Worm (Caenorhabditis elegans): ENCODE data around the gene C01G10.14.

C01G10.14 gene

ce11 chrV:15136772-15137171 is 31.0 kb upstream of the C01G10.14 start, which contains the start of gene aipl-1 (continued):
- TF ChIP-seq pqm-1 (tag; optimal IDR thresholded peaks at IDR 0.05) (no peak), pax-3 (tag; optimal IDR thresholded peaks at IDR 0.05) (peak; percentile 89), hlh-4 (tag; optimal IDR thresholded peaks at IDR 0.05) (no peak), ces-1 (GFP tag; optimal IDR thresholded peaks at IDR 0.05) (no peak), lin-13 (GFP tag; optimal IDR thresholded peaks at IDR 0.05) (peak; percentile 81), blmp-1 (tag; optimal IDR thresholded peaks at IDR 0.05) (peak; percentile 95), nhr-77 (tag; optimal IDR thresholded peaks at IDR 0.05) (peak; percentile 76), nhr-19 (GFP tag; conservative IDR thresholded peaks at IDR 0.05) (peak; percentile 72; the same call in 1 of the 2 replicates), unc-86 (tag; optimal IDR thresholded peaks at IDR 0.05) (peak; percentile 49), sox-4 (tag; optimal IDR thresholded peaks at IDR 0.05) (no peak), nhr-20 (tag; optimal IDR thresholded peaks at IDR 0.05) (peak; percentile 78), lin-15B (tag; optimal IDR thresholded peaks at IDR 0.05) (peak; percentile 94), sup-37 (GFP tag; optimal IDR thresholded peaks at IDR 0.05) (no peak), xbp-1 (tag; optimal IDR thresholded peaks at IDR 0.05) (peak; percentile 69), ceh-63 (GFP tag; optimal IDR thresholded peaks at IDR 0.05) (no peak), sptf-1 (tag; optimal IDR thresholded peaks at IDR 0.05) (no peak), efl-3 (GFP tag; optimal IDR thresholded peaks at IDR 0.05) (no peak), zag-1 (tag; optimal IDR thresholded peaks at IDR 0.05) (no peak), pag-3 (tag; optimal IDR thresholded peaks at IDR 0.05; ENCODE audit: borderline replicate concordance, insufficient read depth) (no peak), mep-1 (tag; optimal IDR thresholded peaks at IDR 0.05) (peak; percentile 84), efl-1 (optimal IDR thresholded peaks at IDR 0.05) (peak; percentile 90 to 92), efl-1 (GFP tag; optimal IDR thresholded peaks at IDR 0.05 in 1 of 2) (peak; percentile 88 to 99), nhr-237 (tag; optimal IDR thresholded peaks at IDR 0.05) (peak; percentile 6), ztf-11 (tag; optimal IDR thresholded peaks at IDR 0.05) (peak in 1 of 2 experiments; percentile 67), fos-1 (tag; optimal IDR thresholded peaks at IDR 0.05) (peak; percentile 75), rnt-1 (tag; optimal IDR thresholded peaks at IDR 0.05) (peak; percentile 93), dpl-1 (GFP tag; optimal IDR thresholded peaks at IDR 0.05) (peak; percentile 85 to 90 (median 87)), unc-130 (tag; optimal IDR thresholded peaks at IDR 0.05) (peak; percentile 76), ceh-88 (GFP tag; IDR thresholded peaks at IDR 0.05) (peak; percentile 14; the same call in 1 of the 2 replicates), ceh-8 (GFP tag; optimal IDR thresholded peaks at IDR 0.05) (no peak), lin-39 (tag; optimal IDR thresholded peaks at IDR 0.05) (no peak), unc-98 (GFP tag; IDR thresholded peaks at IDR 0.05) (no peak), F16B12.6 (tag; optimal IDR thresholded peaks at IDR 0.05) (peak; percentile 61), nhr-28 (tag; optimal IDR thresholded peaks at IDR 0.05) (no peak), lir-3 (tag; optimal IDR thresholded peaks at IDR 0.05; ENCODE audit: poor library complexity) (peak; percentile 83), lsy-2 (tag; optimal IDR thresholded peaks at IDR 0.05) (peak; percentile 74 to 92), tbx-2 (tag; optimal IDR thresholded peaks at IDR 0.05) (peak; percentile 70), grh-1 (GFP tag; IDR thresholded peaks at IDR 0.05) (0 out of 2 replicates have a peak, but pooled peaks have one; percentile 11), unc-62 (GFP tag; optimal IDR thresholded peaks at IDR 0.05) (no peak), nhr-47 (tag; optimal IDR thresholded peaks at IDR 0.05) (peak; percentile 79), elt-2 (tag; optimal IDR thresholded peaks at IDR 0.05) (peak; percentile 21), hpl-2 (GFP tag; optimal IDR thresholded peaks at IDR 0.05) (no peak), nhr-85 (tag) (peak; percentile 47), fkh-10 (GFP tag; optimal IDR thresholded peaks at IDR 0.05) (peak; percentile 47), ama-1 (optimal IDR thresholded peaks at IDR 0.05) (peak; percentile 26), vab-15 (tag; optimal IDR thresholded peaks at IDR 0.05) (peak; percentile 78), mef-2 (tag; optimal IDR thresholded peaks at IDR 0.05) (peak; percentile 43), C16A3.4 (tag; optimal IDR thresholded peaks at IDR 0.05) (peak; percentile 94), isw-1 (GFP tag; IDR thresholded peaks at IDR 0.05) (peak; percentile 66), ceh-90 (tag; optimal IDR thresholded peaks at IDR 0.05) (no peak), ztf-4 (tag; optimal IDR thresholded peaks at IDR 0.05) (no peak), unc-30 (tag; optimal IDR thresholded peaks at IDR 0.05) (no peak), elt-3 (tag; optimal IDR thresholded peaks at IDR 0.05) (peak in 2 of 6 experiments; percentile 9 to 83), snpc-4 (tag; optimal IDR thresholded peaks at IDR 0.05) (peak; percentile 68)
